Fruit fly (Drosophila melanogaster) whole organism, embryonic: Measurements from ENCODE around the gene raw.

Experiments
- Asciz ChIP-seq: fragments of 200-800 bp; sonication (Bioruptor generic); optimal IDR thresholded peaks from 2 replicates; lab custom pipeline; 2017; ENCODE audit warnings: missing biosample characterization, mild to moderate bottlenecking, missing genetic modification characterization, missing genetic modification reagents
- BtbVII ChIP-seq: fragments of 200-800 bp; sonication (Bioruptor generic); optimal IDR thresholded peaks from 3 replicates; lab custom pipeline; 2017; ENCODE audit warnings: missing biosample characterization, mild to moderate bottlenecking, missing genetic modification characterization
- CG10565 ChIP-seq: fragments of 200-800 bp; sonication (Bioruptor generic); optimal IDR thresholded peaks from 3 replicates; lab custom pipeline; 2016; ENCODE audit warnings: missing biosample characterization, mild to moderate bottlenecking, missing genetic modification characterization
- CG11504 ChIP-seq: fragments of 200-800 bp; sonication (Bioruptor generic); optimal IDR thresholded peaks from 3 replicates; lab custom pipeline; 2019; ENCODE audit warnings: missing biosample characterization, mild to moderate bottlenecking, missing genetic modification characterization, moderate library complexity
- CG11560 ChIP-seq: fragments of 200-800 bp; sonication (Bioruptor generic); IDR thresholded peaks from 3 replicates; pipeline ENCODE4 v1.3.6; 2022; ENCODE audit warnings: missing biosample characterization, missing genetic modification characterization
- CG11723 ChIP-seq: fragments of 200-800 bp; sonication (Bioruptor generic); optimal IDR thresholded peaks from 2 replicates; lab custom pipeline; 2017; ENCODE audit warnings: missing biosample characterization, mild to moderate bottlenecking, missing genetic modification characterization
- CG16813 ChIP-seq: fragments of 200-800 bp; sonication (Bioruptor generic); IDR thresholded peaks from 3 replicates; pipeline ENCODE4 v1.3.6; 2022; ENCODE audit warnings: missing biosample characterization, missing genetic modification characterization; ENCODE audit not compliant: partially characterized antibody
- CG1832 ChIP-seq: fragments of 200-800 bp; sonication (Bioruptor generic); optimal IDR thresholded peaks from 2 replicates; lab custom pipeline; 2017; ENCODE audit warnings: missing biosample characterization, mild to moderate bottlenecking, missing genetic modification characterization, inconsistent platforms
- CG18619 ChIP-seq: fragments of 200-800 bp; sonication (Bioruptor generic); optimal IDR thresholded peaks from 3 replicates; lab custom pipeline; 2017; ENCODE audit warnings: missing biosample characterization, mild to moderate bottlenecking, missing genetic modification characterization
- CG2120 ChIP-seq: fragments of 200-800 bp; sonication (Bioruptor generic); optimal IDR thresholded peaks from 3 replicates; lab custom pipeline; 2016; ENCODE audit warnings: missing biosample characterization, missing genetic modification characterization
- CG32772 ChIP-seq: fragments of 200-800 bp; sonication (Bioruptor generic); IDR thresholded peaks from 2 replicates; pipeline ENCODE4 v1.3.6; 2022; ENCODE audit warnings: missing biosample characterization, missing genetic modification characterization
- CG3407 ChIP-seq: fragments of 200-800 bp; sonication (Bioruptor generic); optimal IDR thresholded peaks from 2 replicates; lab custom pipeline; 2018; ENCODE audit warnings: missing biosample characterization, mild to moderate bottlenecking, missing genetic modification characterization
- CG42726 ChIP-seq: fragments of 200-800 bp; sonication (Bioruptor generic); IDR thresholded peaks from 2 replicates; pipeline ENCODE4 v1.3.6; 2022; ENCODE audit warnings: missing biosample characterization, missing genetic modification characterization; ENCODE audit not compliant: partially characterized antibody
- CG4707 ChIP-seq: fragments of 200-800 bp; sonication (Bioruptor generic); optimal IDR thresholded peaks from 2 replicates; lab custom pipeline; 2018; ENCODE audit warnings: missing biosample characterization, mild to moderate bottlenecking, missing genetic modification characterization, moderate library complexity
- CG7745 ChIP-seq: fragments of 200-800 bp; sonication (Bioruptor generic); optimal IDR thresholded peaks from 2 replicates; lab custom pipeline; 2018; ENCODE audit warnings: missing biosample characterization, mild to moderate bottlenecking, missing genetic modification characterization, moderate library complexity
- CG8359 ChIP-seq: fragments of 200-800 bp; sonication (Bioruptor generic); optimal IDR thresholded peaks from 2 replicates; lab custom pipeline; 2017; ENCODE audit warnings: missing biosample characterization, mild to moderate bottlenecking, missing genetic modification characterization, borderline replicate concordance
- CHES-1-like ChIP-seq: fragments of 200-800 bp; sonication (Bioruptor generic); optimal IDR thresholded peaks from 2 replicates; lab custom pipeline; 2016; ENCODE audit warnings: missing biosample characterization, missing genetic modification characterization
- CkIIα-i1 ChIP-seq: fragments of 200-800 bp; sonication (Bioruptor generic); IDR thresholded peaks from 2 replicates; pipeline ENCODE4 v1.3.6; 2022; ENCODE audit warnings: missing biosample characterization, missing genetic modification characterization
- Ets97D ChIP-seq: fragments of 200-800 bp; sonication (Bioruptor generic); optimal IDR thresholded peaks from 3 replicates; lab custom pipeline; 2016; ENCODE audit warnings: missing biosample characterization, missing genetic modification characterization
- Fer2 ChIP-seq: fragments of 200-800 bp; sonication (Bioruptor generic); optimal IDR thresholded peaks from 2 replicates; lab custom pipeline; 2018; ENCODE audit warnings: missing biosample characterization, mild to moderate bottlenecking, missing genetic modification characterization, moderate library complexity
- Hmr ChIP-seq: fragments of 200-800 bp; sonication (Bioruptor generic); optimal IDR thresholded peaks from 3 replicates; lab custom pipeline; 2017; ENCODE audit warnings: mild to moderate bottlenecking, missing biosample characterization, missing genetic modification reagents, missing genetic modification characterization
- MBD-R2 ChIP-seq: fragments of 200-800 bp; sonication (Bioruptor generic); IDR thresholded peaks from 2 replicates; pipeline ENCODE4 v1.3.6; 2022; ENCODE audit warnings: missing biosample characterization, missing genetic modification characterization
- NC2α ChIP-seq: fragments of 200-800 bp; sonication (Bioruptor generic); optimal IDR thresholded peaks from 2 replicates; lab custom pipeline; 2016; ENCODE audit warnings: missing biosample characterization, missing genetic modification characterization
- Neu2 ChIP-seq: fragments of 200-800 bp; sonication (Bioruptor generic); optimal IDR thresholded peaks from 3 replicates; lab custom pipeline; 2016; ENCODE audit warnings: missing biosample characterization, missing genetic modification characterization, borderline replicate concordance
- Oli ChIP-seq: fragments of 200-800 bp; sonication (Bioruptor generic); optimal IDR thresholded peaks from 2 replicates; lab custom pipeline; 2018; ENCODE audit warnings: missing biosample characterization, mild to moderate bottlenecking, missing genetic modification characterization, moderate library complexity
- Six4 ChIP-seq: fragments of 200-800 bp; sonication (Bioruptor generic); optimal IDR thresholded peaks from 2 replicates; lab custom pipeline; 2016; ENCODE audit warnings: missing biosample characterization, missing genetic modification characterization
- Sry-β ChIP-seq: fragments of 200-800 bp; sonication (Bioruptor generic); optimal IDR thresholded peaks from 2 replicates; lab custom pipeline; 2018; ENCODE audit warnings: missing biosample characterization, mild to moderate bottlenecking, missing genetic modification characterization, moderate library complexity
- ash1 ChIP-seq: fragments of 200-800 bp; sonication (Bioruptor generic); optimal IDR thresholded peaks from 2 replicates; lab custom pipeline; 2018; ENCODE audit warnings: missing biosample characterization, mild to moderate bottlenecking, missing genetic modification characterization
- chm ChIP-seq: fragments of 200-800 bp; sonication (Bioruptor generic); IDR thresholded peaks from 2 replicates; pipeline ENCODE4 v1.3.6; 2022; ENCODE audit warnings: missing biosample characterization, missing genetic modification characterization
- ci ChIP-seq: fragments of 200-800 bp; sonication (Bioruptor generic); IDR thresholded peaks from 3 replicates; pipeline ENCODE4 v1.3.6; 2022; ENCODE audit warnings: missing biosample characterization, missing genetic modification characterization
- dysf ChIP-seq: fragments of 200-800 bp; sonication (Bioruptor generic); IDR thresholded peaks from 3 replicates; pipeline ENCODE4 v1.3.6; 2022; ENCODE audit warnings: missing biosample characterization, missing genetic modification characterization
- fd96Cb ChIP-seq: fragments of 200-800 bp; sonication (Bioruptor generic); optimal IDR thresholded peaks from 2 replicates; lab custom pipeline; 2018; ENCODE audit warnings: missing biosample characterization, mild to moderate bottlenecking, missing genetic modification characterization, moderate library complexity
- gsb-n ChIP-seq: fragments of 200-800 bp; sonication (Bioruptor generic); optimal IDR thresholded peaks from 3 replicates; lab custom pipeline; 2018; ENCODE audit warnings: missing biosample characterization, mild to moderate bottlenecking, missing genetic modification characterization
- hb ChIP-seq: fragments of 200-800 bp; sonication (Bioruptor generic); IDR thresholded peaks from 3 replicates; pipeline ENCODE4 v1.3.6; 2022; ENCODE audit warnings: missing biosample characterization, missing genetic modification characterization; ENCODE audit not compliant: partially characterized antibody
- lilli ChIP-seq: fragments of 200-800 bp; sonication (Bioruptor generic); optimal IDR thresholded peaks from 3 replicates; lab custom pipeline; 2016; ENCODE audit warnings: missing biosample characterization, missing genetic modification characterization
- nau ChIP-seq: fragments of 200-800 bp; sonication (Bioruptor generic); optimal IDR thresholded peaks from 3 replicates; lab custom pipeline; 2017; ENCODE audit warnings: missing biosample characterization, mild to moderate bottlenecking, missing genetic modification characterization, missing genetic modification reagents
- nmo ChIP-seq: fragments of 200-800 bp; sonication (Bioruptor generic); optimal IDR thresholded peaks from 2 replicates; lab custom pipeline; 2018; ENCODE audit warnings: missing biosample characterization, mild to moderate bottlenecking, missing genetic modification characterization, moderate library complexity
- phol ChIP-seq: fragments of 200-800 bp; sonication (Bioruptor generic); optimal IDR thresholded peaks from 3 replicates; lab custom pipeline; 2018; ENCODE audit warnings: missing biosample characterization, mild to moderate bottlenecking, missing genetic modification characterization, moderate library complexity
- pnt ChIP-seq: fragments of 200-800 bp; sonication (Bioruptor generic); optimal IDR thresholded peaks from 3 replicates; lab custom pipeline; 2016; ENCODE audit warnings: missing biosample characterization, missing genetic modification characterization
- prd ChIP-seq, 3 experiments: fragments of >200 bp in 2 of 3; fragments of 200-800 bp in 1 of 3; sonication (Bioruptor generic) in 1 of 3; optimal IDR thresholded peaks in 2 of 3; IDR thresholded peaks in 1 of 3; 2 replicates in 2 of 3; 3 replicates in 1 of 3; pipeline versions ENCODE4 v1.3.6 to Lab custom; 2017 to 2022; ENCODE audit warnings: missing biosample characterization in 1 of 3, missing genetic modification characterization in 1 of 3
- pum ChIP-seq: fragments of 200-800 bp; sonication (Bioruptor generic); optimal IDR thresholded peaks from 2 replicates; lab custom pipeline; 2016; ENCODE audit warnings: missing biosample characterization, missing genetic modification characterization
- row ChIP-seq: fragments of 200-800 bp; sonication (Bioruptor generic); IDR thresholded peaks from 3 replicates; pipeline ENCODE4 v1.3.6; 2022; ENCODE audit warnings: missing biosample characterization, missing genetic modification characterization
- run ChIP-seq: fragments of 200-800 bp; sonication (Bioruptor generic); optimal IDR thresholded peaks from 3 replicates; lab custom pipeline; 2018; ENCODE audit warnings: missing biosample characterization, mild to moderate bottlenecking, missing genetic modification characterization
- salm ChIP-seq: fragments of 200-800 bp; sonication (Bioruptor generic); optimal IDR thresholded peaks from 2 replicates; lab custom pipeline; 2018; ENCODE audit warnings: missing biosample characterization, mild to moderate bottlenecking, missing genetic modification characterization
- sna ChIP-seq: fragments of 200-800 bp; sonication (Bioruptor generic); IDR thresholded peaks from 2 replicates; pipeline ENCODE4 v1.3.6; 2022; ENCODE audit warnings: missing biosample characterization, missing genetic modification characterization; ENCODE audit not compliant: partially characterized antibody
- trh ChIP-seq: fragments of 200-800 bp; sonication (Bioruptor generic); optimal IDR thresholded peaks from 2 replicates; lab custom pipeline; 2016; ENCODE audit warnings: missing biosample characterization, missing genetic modification characterization
- usp ChIP-seq: fragments of >200 bp; optimal IDR thresholded peaks from 2 replicates; lab custom pipeline; 2017; ENCODE audit warnings: missing biosample characterization, missing genetic modification characterization
- zfh2 ChIP-seq: fragments of 200-800 bp; sonication (Bioruptor generic); optimal IDR thresholded peaks from 2 replicates; lab custom pipeline; 2016; ENCODE audit warnings: missing biosample characterization, missing genetic modification characterization

raw gene

DNA sequence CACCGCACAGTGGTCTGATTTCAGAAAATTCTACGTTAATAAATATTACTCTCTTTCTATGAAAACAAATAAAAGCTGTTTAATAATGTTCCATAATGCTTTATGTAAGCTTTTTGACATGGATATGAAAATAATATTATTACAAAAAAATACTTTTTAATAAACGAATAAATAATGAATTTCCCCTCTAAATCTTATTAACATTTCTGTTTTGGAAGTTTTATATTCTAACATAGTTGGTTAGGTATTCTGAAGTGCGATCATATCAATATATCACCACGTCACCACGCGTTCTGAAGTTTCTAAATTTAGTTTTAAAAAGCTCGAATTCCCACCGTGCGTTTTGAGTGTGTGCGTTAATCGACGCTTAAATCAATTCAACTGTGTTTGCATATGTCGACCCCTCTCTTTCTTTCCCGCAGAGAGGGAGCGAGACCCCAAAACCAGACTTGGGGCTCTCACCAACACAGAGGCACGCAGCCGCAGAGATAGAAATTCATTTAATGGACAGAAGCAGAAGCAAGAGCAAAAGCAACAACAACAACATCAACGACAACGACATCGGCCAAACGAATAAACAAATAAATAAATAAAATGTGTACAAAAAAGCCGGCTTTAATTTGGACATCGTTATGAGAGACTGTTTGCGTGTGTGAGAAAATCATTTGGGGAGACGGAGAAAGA is 49.0 kb downstream of the raw start (continued):
- TF ChIP-seq CG42726 (GFP tag; lab: Robert Waterston, UW) (no peak), CG2120 (GFP tag; lab: Kevin White, UChicago) (peak; percentile 71), run (peak; percentile 85), CG8359 (GFP tag; lab: Kevin White, UChicago) (peak; percentile 64), BtbVII (GFP tag; lab: Kevin White, UChicago) (peak; percentile 87), gsb-n (tag; lab: Kevin White, UChicago) (peak; percentile 84), Hmr (GFP tag; lab: Kevin White, UChicago) (peak; percentile 90), prd (optimal IDR thresholded peaks at IDR 0.05; lab: Kevin White, UChicago) (no peak), prd (GFP tag; IDR thresholded peaks at IDR 0.05; lab: Robert Waterston, UW) (peak; percentile 80), nmo (GFP tag; lab: Kevin White, UChicago) (peak; percentile 94), CG11560 (tag; lab: Robert Waterston, UW) (peak; percentile 66; the same call in 1 of the 3 replicates), nau (peak; percentile 86), hb (GFP tag; lab: Robert Waterston, UW) (no peak), row (GFP tag; lab: Robert Waterston, UW) (peak; percentile 87), pum (peak; percentile 24), CG7745 (peak; percentile 0), CG16813 (no peak), CG11723 (peak; percentile 85), fd96Cb (peak; percentile 89), Six4 (GFP tag; lab: Kevin White, UChicago) (peak; percentile 83), CG1832 (GFP tag; lab: Kevin White, UChicago) (peak; percentile 71), dysf (GFP tag; lab: Robert Waterston, UW) (peak; percentile 84), phol (tag; lab: Kevin White, UChicago) (peak; percentile 94), ci (GFP tag; lab: Robert Waterston, UW) (peak; percentile 70; the same call in 2 of the 3 replicates), CG11504 (tag; lab: Kevin White, UChicago) (peak; percentile 93), chm (GFP tag; lab: Robert Waterston, UW) (peak; percentile 73), Oli (tag; lab: Kevin White, UChicago) (peak; percentile 94), Asciz (GFP tag; lab: Kevin White, UChicago) (peak; percentile 82), CG10565 (peak; percentile 12), trh (GFP tag; lab: Kevin White, UChicago) (peak; percentile 65), Neu2 (no peak), CkIIα-i1 (GFP tag; lab: Robert Waterston, UW) (no peak), lilli (GFP tag; lab: Kevin White, UChicago) (peak; percentile 71), zfh2 (GFP tag; lab: Kevin White, UChicago) (peak; percentile 24), salm (tag; lab: Kevin White, UChicago) (peak; percentile 71), CG32772 (GFP tag; lab: Robert Waterston, UW) (peak; percentile 68), sna (GFP tag; lab: Robert Waterston, UW) (no peak), usp (GFP tag; lab: Kevin White, UChicago) (no peak), NC2α (GFP tag; lab: Kevin White, UChicago) (peak; percentile 25), ash1 (GFP tag; lab: Kevin White, UChicago) (peak; percentile 35), Ets97D (peak; percentile 22), CG3407 (peak; percentile 85), CG4707 (GFP tag; lab: Kevin White, UChicago) (peak; percentile 76), pnt (GFP tag; lab: Kevin White, UChicago) (peak; percentile 33), Sry-β (GFP tag; lab: Kevin White, UChicago) (peak; percentile 51), CG18619 (GFP tag; lab: Kevin White, UChicago) (peak; percentile 92), MBD-R2 (peak; percentile 44; the same call in 1 of the 2 replicates), Fer2 (tag; lab: Kevin White, UChicago) (peak; percentile 61), CHES-1-like (GFP tag; lab: Kevin White, UChicago) (no peak)
